Fruit fly (Drosophila melanogaster) whole organism, embryonic: ENCODE measurements around the gene Notum.

Experiments used
- ATbp ChIP-seq: fragments of 200-800 bp; sonication (Bioruptor generic); optimal IDR thresholded peaks from 2 replicates; lab custom pipeline; 2017; ENCODE audit warnings: missing biosample characterization, mild to moderate bottlenecking, missing genetic modification characterization, missing genetic modification reagents
- CG11085 ChIP-seq: fragments of 200-800 bp; sonication (Bioruptor generic); IDR thresholded peaks from 2 replicates; pipeline ENCODE4 v1.3.6; 2022; ENCODE audit warnings: missing biosample characterization, missing genetic modification characterization
- CG1233 ChIP-seq: fragments of 200-800 bp; sonication (Bioruptor generic); optimal IDR thresholded peaks from 4 replicates; lab custom pipeline; 2018; ENCODE audit warnings: missing biosample characterization, mild to moderate bottlenecking, missing genetic modification characterization
- CG12744 ChIP-seq: fragments of 200-800 bp; sonication (Bioruptor generic); optimal IDR thresholded peaks from 2 replicates; lab custom pipeline; 2016; ENCODE audit warnings: missing biosample characterization, missing genetic modification characterization
- CG13296 ChIP-seq: fragments of 200-800 bp; sonication (Bioruptor generic); optimal IDR thresholded peaks from 3 replicates; lab custom pipeline; 2018; ENCODE audit warnings: missing biosample characterization, mild to moderate bottlenecking, missing genetic modification characterization
- CG13775 ChIP-seq: fragments of 200-800 bp; sonication (Bioruptor generic); optimal IDR thresholded peaks from 3 replicates; lab custom pipeline; 2017; ENCODE audit warnings: missing biosample characterization, mild to moderate bottlenecking, missing genetic modification characterization
- CG14860 ChIP-seq: fragments of 200-800 bp; sonication (Bioruptor generic); IDR thresholded peaks from 3 replicates; pipeline ENCODE4 v1.3.6; 2022; ENCODE audit warnings: missing biosample characterization, missing genetic modification characterization; ENCODE audit not compliant: partially characterized antibody
- CG14965 ChIP-seq: fragments of 200-800 bp; sonication (Bioruptor generic); optimal IDR thresholded peaks from 2 replicates; lab custom pipeline; 2016; ENCODE audit warnings: missing biosample characterization, missing genetic modification characterization, borderline replicate concordance
- CG17912 ChIP-seq: fragments of 200-800 bp; sonication (Bioruptor generic); optimal IDR thresholded peaks from 2 replicates; lab custom pipeline; 2018; ENCODE audit warnings: missing biosample characterization, mild to moderate bottlenecking, missing genetic modification characterization
- CG18011 ChIP-seq: fragments of 200-800 bp; sonication (Bioruptor generic); optimal IDR thresholded peaks from 2 replicates; lab custom pipeline; 2017; ENCODE audit warnings: missing biosample characterization, missing genetic modification characterization, mild to moderate bottlenecking, moderate library complexity, missing genotype
- CG18262 ChIP-seq: fragments of 200-800 bp; optimal IDR thresholded peaks from 3 replicates; lab custom pipeline; 2019; ENCODE audit warnings: missing biosample characterization, mild to moderate bottlenecking, missing genetic modification characterization, moderate library complexity
- CG18619 ChIP-seq: fragments of 200-800 bp; sonication (Bioruptor generic); optimal IDR thresholded peaks from 3 replicates; lab custom pipeline; 2017; ENCODE audit warnings: missing biosample characterization, mild to moderate bottlenecking, missing genetic modification characterization
- CG2116 ChIP-seq: fragments of 200-800 bp; sonication (Bioruptor generic); optimal IDR thresholded peaks from 3 replicates; lab custom pipeline; 2018; ENCODE audit warnings: missing biosample characterization, mild to moderate bottlenecking, missing genetic modification characterization
- CG30431 ChIP-seq: fragments of 200-800 bp; sonication (Bioruptor generic); optimal IDR thresholded peaks from 2 replicates; lab custom pipeline; 2017; ENCODE audit warnings: missing biosample characterization, missing genetic modification characterization
- CG3163 ChIP-seq: fragments of 200-800 bp; sonication (Bioruptor generic); optimal IDR thresholded peaks from 3 replicates; lab custom pipeline; 2016; ENCODE audit warnings: missing biosample characterization, missing genetic modification characterization
- CG32767 ChIP-seq: fragments of 200-800 bp; sonication (Bioruptor generic); IDR thresholded peaks from 2 replicates; pipeline ENCODE4 v1.3.6; 2022; ENCODE audit warnings: missing biosample characterization, missing genetic modification characterization
- CG43689 ChIP-seq: fragments of 200-800 bp; sonication (Bioruptor generic); IDR thresholded peaks from 2 replicates; pipeline ENCODE4 v1.3.6; 2022; ENCODE audit warnings: missing biosample characterization, missing genetic modification characterization
- CG5953 ChIP-seq: fragments of 200-800 bp; sonication (Bioruptor generic); IDR thresholded peaks from 2 replicates; pipeline ENCODE4 v1.3.6; 2022; ENCODE audit warnings: missing biosample characterization, missing genetic modification characterization
- CG6175 ChIP-seq: fragments of 200-800 bp; sonication (Bioruptor generic); IDR thresholded peaks from 3 replicates; pipeline ENCODE4 v1.3.6; 2022; ENCODE audit warnings: missing biosample characterization, missing genetic modification characterization
- CG6765 ChIP-seq: fragments of 200-800 bp; sonication (Bioruptor generic); optimal IDR thresholded peaks from 3 replicates; lab custom pipeline; 2017; ENCODE audit warnings: missing biosample characterization, mild to moderate bottlenecking, missing genetic modification characterization
- CG6854 ChIP-seq: fragments of 200-800 bp; sonication (Bioruptor generic); optimal IDR thresholded peaks from 3 replicates; lab custom pipeline; 2017; ENCODE audit warnings: missing biosample characterization, mild to moderate bottlenecking, missing genetic modification characterization
- CG8290 ChIP-seq, 3 experiments: fragments of 200-800 bp; sonication (Bioruptor generic); optimal IDR thresholded peaks; 2 replicates each; lab custom pipeline; 2016 to 2019; ENCODE audit warnings: missing biosample characterization in 3 of 3, missing genetic modification characterization in 3 of 3, mild to moderate bottlenecking in 2 of 3, moderate library complexity in 1 of 3
- CG9609 ChIP-seq: fragments of 200-800 bp; sonication (Bioruptor generic); optimal IDR thresholded peaks from 3 replicates; lab custom pipeline; 2016; ENCODE audit warnings: missing biosample characterization, missing genetic modification characterization
- Dip3 ChIP-seq: fragments of 200-800 bp; sonication (Bioruptor generic); optimal IDR thresholded peaks from 3 replicates; lab custom pipeline; 2016; ENCODE audit warnings: missing biosample characterization, missing genetic modification characterization
- Doc3 ChIP-seq: fragments of 200-800 bp; sonication (Bioruptor generic); IDR thresholded peaks from 3 replicates; pipeline ENCODE4 v1.3.6; 2022; ENCODE audit warnings: missing biosample characterization, missing genetic modification characterization; ENCODE audit not compliant: partially characterized antibody
- E2f1 ChIP-seq: fragments of 200-800 bp; sonication (Bioruptor generic); IDR thresholded peaks from 2 replicates; pipeline ENCODE4 v1.3.6; 2022; ENCODE audit warnings: missing biosample characterization, missing genetic modification characterization
- HLH3B ChIP-seq: fragments of 200-800 bp; sonication (Bioruptor generic); IDR thresholded peaks from 2 replicates; pipeline ENCODE4 v1.3.6; 2022; ENCODE audit warnings: missing biosample characterization, missing genetic modification characterization
- Hmx ChIP-seq: fragments of 200-800 bp; sonication (Bioruptor generic); optimal IDR thresholded peaks from 2 replicates; lab custom pipeline; 2016; ENCODE audit warnings: missing biosample characterization, missing genetic modification characterization
- Hr3 ChIP-seq: fragments of 200-800 bp; sonication (Bioruptor generic); optimal IDR thresholded peaks from 3 replicates; lab custom pipeline; 2016; ENCODE audit warnings: missing biosample characterization, missing genetic modification characterization
- MBD-R2 ChIP-seq: fragments of 200-800 bp; sonication (Bioruptor generic); IDR thresholded peaks from 2 replicates; pipeline ENCODE4 v1.3.6; 2022; ENCODE audit warnings: missing biosample characterization, missing genetic modification characterization
- Meics ChIP-seq: fragments of 200-800 bp; sonication (Bioruptor generic); optimal IDR thresholded peaks from 2 replicates; lab custom pipeline; 2017; ENCODE audit warnings: missing biosample characterization, mild to moderate bottlenecking, missing genetic modification characterization
- Mrtf ChIP-seq: fragments of 200-800 bp; sonication (Bioruptor generic); IDR thresholded peaks from 3 replicates; pipeline ENCODE4 v1.3.6; 2022; ENCODE audit warnings: missing biosample characterization, missing genetic modification characterization
- NfI ChIP-seq: fragments of 200-800 bp; sonication (Bioruptor generic); optimal IDR thresholded peaks from 3 replicates; lab custom pipeline; 2018; ENCODE audit warnings: missing biosample characterization, mild to moderate bottlenecking, missing genetic modification characterization, moderate library complexity
- Sry-δ ChIP-seq: fragments of 200-800 bp; sonication (Bioruptor generic); optimal IDR thresholded peaks from 2 replicates; lab custom pipeline; 2016; ENCODE audit warnings: missing biosample characterization, missing genetic modification characterization
- Stat92E ChIP-seq, 3 experiments: fragments of >200 bp in 2 of 3; fragments of 200-800 bp in 1 of 3; sonication (Bioruptor generic) in 1 of 3; optimal IDR thresholded peaks; 2 replicates each; lab custom pipeline; 2017 to 2019; ENCODE audit warnings: missing biosample characterization in 3 of 3, missing genetic modification characterization in 3 of 3, mild to moderate bottlenecking in 1 of 3, moderate library complexity in 1 of 3
- Usf ChIP-seq: fragments of 200-800 bp; sonication (Bioruptor generic); optimal IDR thresholded peaks from 2 replicates; lab custom pipeline; 2017; ENCODE audit warnings: missing genotype, missing biosample characterization, missing genetic modification characterization
- YL-1 ChIP-seq: fragments of 200-800 bp; sonication (Bioruptor generic); optimal IDR thresholded peaks from 3 replicates; lab custom pipeline; 2017; ENCODE audit warnings: missing biosample characterization, mild to moderate bottlenecking, missing genetic modification characterization
- disco-r ChIP-seq: fragments of 200-800 bp; sonication (Bioruptor generic); optimal IDR thresholded peaks from 2 replicates; lab custom pipeline; 2016; ENCODE audit warnings: missing biosample characterization, missing genetic modification characterization
- dmrt99B ChIP-seq: fragments of 200-800 bp; sonication (Bioruptor generic); optimal IDR thresholded peaks from 2 replicates; lab custom pipeline; 2018; ENCODE audit warnings: missing biosample characterization, mild to moderate bottlenecking, missing genetic modification characterization, moderate library complexity
- en ChIP-seq: fragments of 200-800 bp; sonication (Bioruptor generic); optimal IDR thresholded peaks from 2 replicates; lab custom pipeline; 2016; ENCODE audit warnings: missing biosample characterization, missing genetic modification characterization
- gem ChIP-seq: fragments of 200-800 bp; sonication (Bioruptor generic); optimal IDR thresholded peaks from 2 replicates; lab custom pipeline; 2019; ENCODE audit warnings: missing biosample characterization, mild to moderate bottlenecking, missing genetic modification characterization, moderate library complexity
- klu ChIP-seq: fragments of 200-800 bp; sonication (Bioruptor generic); IDR thresholded peaks from 2 replicates; pipeline ENCODE4 v1.3.6; 2022; ENCODE audit warnings: missing biosample characterization, missing genetic modification characterization
- pita ChIP-seq: fragments of 200-800 bp; sonication (Bioruptor generic); optimal IDR thresholded peaks from 2 replicates; lab custom pipeline; 2017; ENCODE audit warnings: missing biosample characterization, mild to moderate bottlenecking, missing genetic modification characterization
- psq ChIP-seq: fragments of 200-800 bp; sonication (Bioruptor generic); optimal IDR thresholded peaks from 2 replicates; lab custom pipeline; 2017; ENCODE audit warnings: missing biosample characterization, missing genetic modification characterization
- pum ChIP-seq: fragments of 200-800 bp; sonication (Bioruptor generic); optimal IDR thresholded peaks from 2 replicates; lab custom pipeline; 2016; ENCODE audit warnings: missing biosample characterization, missing genetic modification characterization
- schlank ChIP-seq: fragments of 200-800 bp; sonication (Bioruptor generic); optimal IDR thresholded peaks from 2 replicates; lab custom pipeline; 2018; ENCODE audit warnings: missing biosample characterization, mild to moderate bottlenecking, missing genetic modification characterization
- scrt ChIP-seq: fragments of 200-800 bp; sonication (Bioruptor generic); optimal IDR thresholded peaks from 2 replicates; lab custom pipeline; 2018; ENCODE audit warnings: missing biosample characterization, mild to moderate bottlenecking, missing genetic modification characterization, moderate library complexity
- sr ChIP-seq: fragments of 200-800 bp; sonication (Bioruptor generic); IDR thresholded peaks from 3 replicates; pipeline ENCODE4 v1.3.6; 2022; ENCODE audit warnings: missing biosample characterization, missing genetic modification characterization
- tap ChIP-seq: fragments of 200-800 bp; optimal IDR thresholded peaks from 3 replicates; lab custom pipeline; 2019; ENCODE audit warnings: missing biosample characterization, mild to moderate bottlenecking, missing genetic modification characterization, moderate library complexity

Gene Notum

DNA sequence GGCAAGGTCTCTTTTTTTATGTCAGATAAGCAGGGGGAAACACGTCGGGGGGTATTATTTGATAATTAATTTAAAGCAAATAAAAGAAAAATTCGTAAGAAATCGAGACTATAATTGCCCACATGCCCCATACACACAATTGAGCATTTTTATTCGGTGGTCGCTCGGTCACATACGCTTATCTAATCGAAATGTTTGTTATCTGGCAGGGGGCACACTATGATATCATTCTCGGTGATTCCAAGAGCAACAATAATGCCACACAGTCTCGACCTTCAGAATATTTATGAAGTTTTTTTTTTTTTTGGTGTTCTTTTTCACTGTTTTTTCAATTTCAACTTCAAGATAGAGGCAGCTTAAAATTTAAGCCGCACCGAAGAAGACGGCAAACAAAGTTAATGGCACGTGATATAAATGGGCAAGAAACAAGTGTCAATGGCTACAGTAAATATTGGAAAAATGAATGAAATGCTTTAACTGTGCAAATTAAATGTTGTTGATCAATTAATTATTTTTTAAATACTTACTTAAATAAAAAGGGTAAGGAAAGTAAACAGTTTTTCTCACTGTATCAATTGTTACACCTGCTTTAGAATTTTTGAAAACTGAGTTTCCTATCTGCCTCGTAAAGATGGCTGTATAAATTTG, 23.8 kb upstream of the Notum start (continued):
- TF ChIP-seq Sry-δ (GFP tag; lab: Kevin White, UChicago) (no peak), CG18262 (tag; lab: Kevin White, UChicago) (peak; percentile 40), CG12744 (GFP tag; lab: Kevin White, UChicago) (no peak), CG18011 (GFP tag; lab: Kevin White, UChicago) (peak; percentile 37), MBD-R2 (GFP tag; lab: Robert Waterston, UW) (no peak; the same call in 1 of the 2 replicates), psq (peak; percentile 1), Doc3 (no peak), CG2116 (GFP tag; lab: Kevin White, UChicago) (no peak), CG5953 (GFP tag; lab: Robert Waterston, UW) (no peak), CG13775 (GFP tag; lab: Kevin White, UChicago) (peak; percentile 9), Hmx (GFP tag; lab: Kevin White, UChicago) (no peak), CG13296 (GFP tag; lab: Kevin White, UChicago) (peak; percentile 68), Mrtf (GFP tag; lab: Robert Waterston, UW) (no peak; the same call in 2 of the 3 replicates), CG1233 (GFP tag; lab: Kevin White, UChicago) (peak; percentile 53), disco-r (no peak), CG11085 (GFP tag; lab: Robert Waterston, UW) (0 out of 2 replicates have a peak, but pooled peaks have one; percentile 32), Meics (peak; percentile 46), NfI (GFP tag; lab: Kevin White, UChicago) (no peak), gem (tag; lab: Kevin White, UChicago) (peak; percentile 74), CG14965 (GFP tag; lab: Kevin White, UChicago) (no peak), tap (tag; lab: Kevin White, UChicago) (no peak), Usf (GFP tag; lab: Kevin White, UChicago) (no peak), CG17912 (GFP tag; lab: Kevin White, UChicago) (no peak), CG6854 (GFP tag; lab: Kevin White, UChicago) (no peak), dmrt99B (no peak), pum (no peak), CG6765 (GFP tag; lab: Kevin White, UChicago) (peak; percentile 50), CG3163 (GFP tag; lab: Kevin White, UChicago) (no peak), Dip3 (no peak), klu (GFP tag; lab: Robert Waterston, UW) (no peak), CG43689 (GFP tag; lab: Robert Waterston, UW) (no peak), CG6175 (GFP tag; lab: Robert Waterston, UW) (no peak), CG14860 (GFP tag; lab: Robert Waterston, UW) (no peak), ATbp (peak; percentile 31), YL-1 (no peak), scrt (peak; percentile 36), CG30431 (no peak), CG9609 (no peak), en (no peak), Hr3 (peak; percentile 12), Stat92E (GFP tag; optimal IDR thresholded peaks at IDR 0.05; lab: Kevin White, UChicago) (peak in 1 of 3 experiments; percentile 37), schlank (tag; lab: Kevin White, UChicago) (no peak), pita (GFP tag; lab: Kevin White, UChicago) (no peak), E2f1 (GFP tag; lab: Robert Waterston, UW) (peak; percentile 55), HLH3B (GFP tag; lab: Robert Waterston, UW) (peak; percentile 40; the same call in 1 of the 2 replicates), CG18619 (GFP tag; lab: Kevin White, UChicago) (peak; percentile 48), CG32767 (GFP tag; lab: Robert Waterston, UW) (0 out of 2 replicates have a peak, but pooled peaks have one; percentile 28), sr (GFP tag; lab: Robert Waterston, UW) (no peak), CG8290 (GFP tag; optimal IDR thresholded peaks at IDR 0.05; lab: Kevin White, UChicago) (no peak), CG8290 (tag; optimal IDR thresholded peaks at IDR 0.05; lab: Kevin White, UChicago) (peak in 1 of 2 experiments; percentile 41)
